Worm (Caenorhabditis elegans) whole organism, late embryonic: ENCODE data around the gene F01F1.14.

ENCODE experiments used
- C08G9.2 ChIP-seq: sonication (generic microtip); optimal IDR thresholded peaks from 2 replicates; lab custom pipeline; 2016; ENCODE audit warnings: mild to moderate bottlenecking, missing genetic modification characterization, moderate library complexity, missing compliant biosample characterization
- C38D4.7 ChIP-seq: fragments of 200-800 bp; sonication (Bioruptor generic); optimal IDR thresholded peaks from 2 replicates; lab custom pipeline; 2018; ENCODE audit warnings: mild to moderate bottlenecking, missing genetic modification characterization, moderate library complexity, missing compliant biosample characterization
- K02D7.2 ChIP-seq: sonication (generic microtip); optimal IDR thresholded peaks from 2 replicates; lab custom pipeline; 2017; ENCODE audit warnings: mild to moderate bottlenecking, missing genetic modification characterization, missing compliant biosample characterization
- K09A11.1 ChIP-seq: sonication (generic microtip); optimal IDR thresholded peaks from 2 replicates; lab custom pipeline; 2017; ENCODE audit warnings: antibody characterized with exemption, mild to moderate bottlenecking, missing genetic modification characterization, missing compliant biosample characterization; ENCODE audit not compliant: insufficient read depth
- T23F11.4 ChIP-seq: fragments of 200-800 bp; sonication (Bioruptor generic); optimal IDR thresholded peaks from 2 replicates; lab custom pipeline; 2018; ENCODE audit warnings: mild to moderate bottlenecking, missing genetic modification characterization, missing compliant biosample characterization
- Y22D7AL.16 ChIP-seq: sonication (generic microtip); optimal IDR thresholded peaks from 2 replicates; lab custom pipeline; 2016; ENCODE audit warnings: missing genetic modification characterization, missing compliant biosample characterization
- ama-1 ChIP-seq: fragments of 150-350 bp; optimal IDR thresholded peaks from 2 replicates; lab custom pipeline; 2014
- ceh-14 ChIP-seq: sonication (generic microtip); optimal IDR thresholded peaks from 2 replicates; lab custom pipeline; 2016; ENCODE audit warnings: missing genotype, missing genetic modification characterization, missing compliant biosample characterization
- ceh-18 ChIP-seq: sonication (generic microtip); optimal IDR thresholded peaks from 2 replicates; lab custom pipeline; 2016; ENCODE audit warnings: missing genetic modification characterization, missing compliant biosample characterization
- ceh-2 ChIP-seq: sonication (generic microtip); optimal IDR thresholded peaks from 2 replicates; lab custom pipeline; 2016; ENCODE audit warnings: missing genotype, missing genetic modification characterization, missing compliant biosample characterization
- ceh-22 ChIP-seq: sonication (generic microtip); optimal IDR thresholded peaks from 2 replicates; lab custom pipeline; 2017; ENCODE audit warnings: missing biosample characterization, missing genetic modification characterization
- ceh-31 ChIP-seq: sonication (generic microtip); optimal IDR thresholded peaks from 2 replicates; lab custom pipeline; 2016; ENCODE audit warnings: missing genetic modification characterization, missing compliant biosample characterization
- ceh-34 ChIP-seq: sonication (generic microtip); optimal IDR thresholded peaks from 2 replicates; lab custom pipeline; 2016; ENCODE audit warnings: mild to moderate bottlenecking, missing genetic modification characterization, missing compliant biosample characterization
- ceh-45 ChIP-seq: fragments of 200-800 bp; sonication (Bioruptor generic); IDR thresholded peaks from 2 replicates; pipeline ENCODE4 v1.3.6; 2022; ENCODE audit warnings: missing genetic modification reagents, missing genetic modification characterization, missing compliant biosample characterization
- dmd-4 ChIP-seq: sonication (generic microtip); optimal IDR thresholded peaks from 2 replicates; lab custom pipeline; 2016; ENCODE audit warnings: borderline replicate concordance, missing genetic modification characterization, missing compliant biosample characterization
- dve-1 ChIP-seq: sonication (generic microtip); optimal IDR thresholded peaks from 2 replicates; lab custom pipeline; 2017; ENCODE audit warnings: antibody characterized with exemption, mild to moderate bottlenecking, missing genetic modification characterization, missing compliant biosample characterization
- elt-2 ChIP-seq: sonication (generic microtip); optimal IDR thresholded peaks from 2 replicates; lab custom pipeline; 2016; ENCODE audit warnings: missing genetic modification reagents, missing genetic modification characterization, missing compliant biosample characterization
- elt-4 ChIP-seq: sonication (generic microtip); optimal IDR thresholded peaks from 2 replicates; lab custom pipeline; 2016; ENCODE audit warnings: missing genetic modification characterization, missing compliant biosample characterization
- ets-4 ChIP-seq: sonication (generic microtip); optimal IDR thresholded peaks from 2 replicates; lab custom pipeline; 2016; ENCODE audit warnings: missing genetic modification characterization, missing compliant biosample characterization
- fax-1 ChIP-seq: sonication (generic microtip); optimal IDR thresholded peaks from 2 replicates; lab custom pipeline; 2016; ENCODE audit warnings: missing genotype, missing genetic modification characterization, missing compliant biosample characterization
- fkh-10 ChIP-seq: fragments of 150-350 bp; optimal IDR thresholded peaks from 2 replicates; lab custom pipeline; 2014; ENCODE audit warnings: missing biosample characterization, missing genetic modification reagents, missing genetic modification characterization
- hlh-13 ChIP-seq: fragments of 200-800 bp; sonication (Bioruptor generic); optimal IDR thresholded peaks from 2 replicates; lab custom pipeline; 2018; ENCODE audit warnings: mild to moderate bottlenecking, missing genetic modification characterization, missing compliant biosample characterization
- hlh-6 ChIP-seq: sonication (generic microtip); optimal IDR thresholded peaks from 2 replicates; lab custom pipeline; 2016; ENCODE audit warnings: missing genotype, missing genetic modification characterization, missing compliant biosample characterization
- lin-11 ChIP-seq: fragments of 200-800 bp; sonication (Bioruptor generic); optimal IDR thresholded peaks from 2 replicates; lab custom pipeline; 2018; ENCODE audit warnings: mild to moderate bottlenecking, missing genetic modification characterization, missing compliant biosample characterization
- madf-2 ChIP-seq: sonication (generic microtip); optimal IDR thresholded peaks from 2 replicates; lab custom pipeline; 2017; ENCODE audit warnings: missing genetic modification characterization, missing compliant biosample characterization
- mec-3 ChIP-seq: sonication (generic microtip); optimal IDR thresholded peaks from 2 replicates; lab custom pipeline; 2016; ENCODE audit warnings: borderline replicate concordance, missing genetic modification characterization, missing compliant biosample characterization
- nfya-1 ChIP-seq: sonication (generic microtip); optimal IDR thresholded peaks from 2 replicates; lab custom pipeline; 2017; ENCODE audit warnings: missing genetic modification characterization, mild to moderate bottlenecking, missing compliant biosample characterization, antibody characterized with exemption, moderate library complexity
- odd-2 ChIP-seq: sonication (generic microtip); optimal IDR thresholded peaks from 2 replicates; lab custom pipeline; 2017; ENCODE audit warnings: antibody characterized with exemption, mild to moderate bottlenecking, missing genetic modification characterization, missing compliant biosample characterization
- pag-3 ChIP-seq: sonication (generic microtip); optimal IDR thresholded peaks from 2 replicates; lab custom pipeline; 2016; ENCODE audit warnings: missing compliant biosample characterization, missing genetic modification characterization, borderline replicate concordance
- pax-1 ChIP-seq: fragments of 150-350 bp; optimal IDR thresholded peaks from 2 replicates; lab custom pipeline; 2014; ENCODE audit warnings: missing biosample characterization, missing genetic modification characterization
- pha-2 ChIP-seq: sonication (generic microtip); optimal IDR thresholded peaks from 2 replicates; lab custom pipeline; 2017; ENCODE audit warnings: mild to moderate bottlenecking, missing genetic modification characterization, missing compliant biosample characterization
- pha-4 ChIP-seq: fragments of 150-350 bp; optimal IDR thresholded peaks from 2 replicates; lab custom pipeline; 2018; ENCODE audit warnings: missing biosample characterization, missing genetic modification reagents, missing genetic modification characterization
- pqm-1 ChIP-seq: sonication (generic microtip); optimal IDR thresholded peaks from 2 replicates; lab custom pipeline; 2016; ENCODE audit warnings: missing genetic modification characterization, missing compliant biosample characterization
- ref-2 ChIP-seq: sonication (generic microtip); optimal IDR thresholded peaks from 2 replicates; lab custom pipeline; 2016; ENCODE audit warnings: missing genetic modification characterization, missing compliant biosample characterization
- rnt-1 ChIP-seq: sonication (generic microtip); optimal IDR thresholded peaks from 2 replicates; lab custom pipeline; 2016; ENCODE audit warnings: missing genetic modification characterization, missing compliant biosample characterization
- sox-4 ChIP-seq: sonication (generic microtip); optimal IDR thresholded peaks from 2 replicates; lab custom pipeline; 2017; ENCODE audit warnings: mild to moderate bottlenecking, missing genetic modification characterization, inconsistent platforms, missing compliant biosample characterization
- syd-9 ChIP-seq: sonication (generic microtip); optimal IDR thresholded peaks from 2 replicates; lab custom pipeline; 2016; ENCODE audit warnings: mild to moderate bottlenecking, missing genetic modification characterization, moderate library complexity, missing compliant biosample characterization
- tbx-2 ChIP-seq: sonication (generic microtip); optimal IDR thresholded peaks from 2 replicates; lab custom pipeline; 2016; ENCODE audit warnings: missing genetic modification characterization, missing compliant biosample characterization
- tbx-7 ChIP-seq: sonication (generic microtip); optimal IDR thresholded peaks from 2 replicates; lab custom pipeline; 2016; ENCODE audit warnings: missing genotype, missing genetic modification characterization, missing compliant biosample characterization
- ttx-3 ChIP-seq: sonication (generic microtip); optimal IDR thresholded peaks from 2 replicates; lab custom pipeline; 2016; ENCODE audit warnings: missing genetic modification reagents, missing genetic modification characterization, missing compliant biosample characterization
- unc-42 ChIP-seq: sonication (generic microtip); optimal IDR thresholded peaks from 2 replicates; lab custom pipeline; 2016; ENCODE audit warnings: missing genotype, missing genetic modification characterization, missing compliant biosample characterization
- unc-55 ChIP-seq: sonication (generic microtip); optimal IDR thresholded peaks from 2 replicates; lab custom pipeline; 2017; ENCODE audit warnings: missing biosample characterization, missing genetic modification reagents, missing genetic modification characterization
- zip-5 ChIP-seq: sonication (generic microtip); optimal IDR thresholded peaks from 2 replicates; lab custom pipeline; 2016; ENCODE audit warnings: missing genetic modification characterization, missing compliant biosample characterization

Gene F01F1.14

ce11 chrIII:5845483-5845882 lies 37.2 kb downstream of the F01F1.14 start:
- TF ChIP-seq hlh-13 (GFP tag; lab: Kevin White, UChicago) (no peak), rnt-1 (tag; lab: Kevin White, UChicago) (no peak), K02D7.2 (tag; lab: Kevin White, UChicago) (no peak), pqm-1 (tag; lab: Kevin White, UChicago) (no peak), elt-2 (tag; lab: Kevin White, UChicago) (no peak), nfya-1 (tag; lab: Kevin White, UChicago) (peak; percentile 38), madf-2 (no peak), zip-5 (tag; lab: Kevin White, UChicago) (no peak), elt-4 (no peak), ceh-14 (tag; lab: Kevin White, UChicago) (peak; percentile 4), unc-42 (tag; lab: Kevin White, UChicago) (peak; percentile 83), hlh-6 (tag; lab: Kevin White, UChicago) (no peak), tbx-2 (peak; percentile 29), ref-2 (tag; lab: Kevin White, UChicago) (no peak), pha-4 (tag; lab: Kevin White, UChicago) (no peak), sox-4 (tag; lab: Kevin White, UChicago) (no peak), ceh-2 (tag; lab: Kevin White, UChicago) (no peak), dmd-4 (tag; lab: Kevin White, UChicago) (no peak), ceh-31 (tag; lab: Kevin White, UChicago) (peak; percentile 58), K09A11.1 (no peak), pag-3 (no peak), mec-3 (no peak), ceh-18 (peak; percentile 20), ceh-45 (GFP tag; lab: Robert Waterston, UW) (no peak), pax-1 (tag; lab: Kevin White, UChicago) (no peak), ttx-3 (tag; lab: Kevin White, UChicago) (no peak), ama-1 (no peak), C08G9.2 (tag; lab: Kevin White, UChicago) (no peak), tbx-7 (tag; lab: Kevin White, UChicago) (no peak), unc-55 (GFP tag; lab: Kevin White, UChicago) (peak; percentile 21), ceh-22 (tag; lab: Kevin White, UChicago) (no peak), syd-9 (no peak), Y22D7AL.16 (tag; lab: Kevin White, UChicago) (no peak), C38D4.7 (GFP tag; lab: Kevin White, UChicago) (no peak), T23F11.4 (no peak), odd-2 (tag; lab: Kevin White, UChicago) (no peak), fkh-10 (GFP tag; lab: Kevin White, UChicago) (no peak), ceh-34 (tag; lab: Kevin White, UChicago) (no peak), dve-1 (tag; lab: Kevin White, UChicago) (no peak), pha-2 (tag; lab: Kevin White, UChicago) (no peak)

ce11 chrIII:5843662-5844061 lies 39.1 kb downstream of the F01F1.14 start:
- TF ChIP-seq lin-11 (tag; lab: Kevin White, UChicago), result no peak
- peak; percentile 56 for TF ChIP-seq ets-4 (tag; lab: Kevin White, UChicago)
- TF ChIP-seq pha-4 (tag; lab: Kevin White, UChicago), result no peak
- TF ChIP-seq ceh-18, result peak; percentile 17
- TF ChIP-seq fax-1 (tag; lab: Kevin White, UChicago), result no peak
- no peak for TF ChIP-seq rnt-1 (tag; lab: Kevin White, UChicago)
- no peak for TF ChIP-seq ama-1
- no peak for TF ChIP-seq sox-4 (tag; lab: Kevin White, UChicago)
- TF ChIP-seq ref-2 (tag; lab: Kevin White, UChicago), result peak; percentile 11
- TF ChIP-seq dve-1 (tag; lab: Kevin White, UChicago), result no peak
- TF ChIP-seq tbx-2, result peak; percentile 16
- no peak for TF ChIP-seq Y22D7AL.16 (tag; lab: Kevin White, UChicago)
- TF ChIP-seq zip-5 (tag; lab: Kevin White, UChicago), result no peak
